Fruit fly (Drosophila melanogaster) whole organism, embryonic: Measurements from ENCODE around the gene CG43346.
A peak's percentile ranks its signal among the peaks of the same experiment; 100 is the strongest.

Source experiments
- Bgb ChIP-seq: fragments of 200-800 bp; sonication (Bioruptor generic); IDR thresholded peaks from 2 replicates; pipeline ENCODE4 v1.3.6; 2022; ENCODE audit warnings: missing biosample characterization, missing genetic modification characterization; ENCODE audit not compliant: partially characterized antibody
- Blimp-1 ChIP-seq: fragments of 200-800 bp; sonication (Bioruptor generic); optimal IDR thresholded peaks from 3 replicates; lab custom pipeline; 2018; ENCODE audit warnings: missing biosample characterization, missing genetic modification characterization, mild to moderate bottlenecking, moderate library complexity, missing genetic modification reagents
- CG10431 ChIP-seq: fragments of 200-800 bp; sonication (Bioruptor generic); optimal IDR thresholded peaks from 3 replicates; lab custom pipeline; 2018; ENCODE audit warnings: missing biosample characterization, mild to moderate bottlenecking, missing genetic modification characterization
- CG10462 ChIP-seq: fragments of 200-800 bp; sonication (Bioruptor generic); optimal IDR thresholded peaks from 2 replicates; lab custom pipeline; 2016; ENCODE audit warnings: missing biosample characterization, missing genetic modification characterization
- CG15073 ChIP-seq: fragments of 200-800 bp; sonication (Bioruptor generic); optimal IDR thresholded peaks from 2 replicates; lab custom pipeline; 2016; ENCODE audit warnings: missing biosample characterization, missing genetic modification characterization
- CG15601 ChIP-seq: fragments of 200-800 bp; sonication (Bioruptor generic); optimal IDR thresholded peaks from 3 replicates; lab custom pipeline; 2019; ENCODE audit warnings: missing biosample characterization, mild to moderate bottlenecking, missing genetic modification characterization, moderate library complexity
- CG1602 ChIP-seq: fragments of 200-800 bp; sonication (Bioruptor generic); optimal IDR thresholded peaks from 3 replicates; lab custom pipeline; 2016; ENCODE audit warnings: missing biosample characterization, missing genetic modification characterization
- CG3065 ChIP-seq: fragments of 200-800 bp; sonication (Bioruptor generic); optimal IDR thresholded peaks from 2 replicates; lab custom pipeline; 2016; ENCODE audit warnings: missing biosample characterization, missing genetic modification characterization
- CG33213 ChIP-seq: fragments of 200-800 bp; sonication (Bioruptor generic); optimal IDR thresholded peaks from 3 replicates; lab custom pipeline; 2016; ENCODE audit warnings: missing biosample characterization, missing genetic modification characterization
- CG34422 ChIP-seq: fragments of 200-800 bp; sonication (Bioruptor generic); IDR thresholded peaks from 3 replicates; pipeline ENCODE4 v1.3.6; 2022; ENCODE audit warnings: missing biosample characterization, missing genetic modification characterization
- CG3847 ChIP-seq: fragments of 200-800 bp; sonication (Bioruptor generic); IDR thresholded peaks from 2 replicates; pipeline ENCODE4 v1.3.6; 2022; ENCODE audit warnings: missing biosample characterization, missing genetic modification characterization
- CG4820 ChIP-seq: fragments of 200-800 bp; sonication (Bioruptor generic); optimal IDR thresholded peaks from 3 replicates; lab custom pipeline; 2016; ENCODE audit warnings: missing biosample characterization, missing genetic modification characterization
- CG5953 ChIP-seq: fragments of 200-800 bp; sonication (Bioruptor generic); IDR thresholded peaks from 2 replicates; pipeline ENCODE4 v1.3.6; 2022; ENCODE audit warnings: missing biosample characterization, missing genetic modification characterization
- CG8765 ChIP-seq: fragments of 200-800 bp; sonication (Bioruptor generic); IDR thresholded peaks from 2 replicates; pipeline ENCODE4 v1.3.6; 2022; ENCODE audit warnings: missing biosample characterization, missing genetic modification characterization
- CG9437 ChIP-seq: fragments of 200-800 bp; sonication (Bioruptor generic); optimal IDR thresholded peaks from 2 replicates; lab custom pipeline; 2018; ENCODE audit warnings: missing biosample characterization, mild to moderate bottlenecking, missing genetic modification characterization
- CG9609 ChIP-seq: fragments of 200-800 bp; sonication (Bioruptor generic); optimal IDR thresholded peaks from 3 replicates; lab custom pipeline; 2016; ENCODE audit warnings: missing biosample characterization, missing genetic modification characterization
- Doc2 ChIP-seq: fragments of 200-800 bp; sonication (Bioruptor generic); IDR thresholded peaks from 2 replicates; pipeline ENCODE4 v1.3.6; 2022; ENCODE audit warnings: missing biosample characterization, missing genetic modification characterization
- Doc3 ChIP-seq: fragments of 200-800 bp; sonication (Bioruptor generic); IDR thresholded peaks from 3 replicates; pipeline ENCODE4 v1.3.6; 2022; ENCODE audit warnings: missing biosample characterization, missing genetic modification characterization; ENCODE audit not compliant: partially characterized antibody
- Dp ChIP-seq: fragments of 200-800 bp; sonication (Bioruptor generic); optimal IDR thresholded peaks from 2 replicates; lab custom pipeline; 2018; ENCODE audit warnings: missing biosample characterization, mild to moderate bottlenecking, missing genetic modification characterization, moderate library complexity
- E2f1 ChIP-seq: fragments of 200-800 bp; sonication (Bioruptor generic); IDR thresholded peaks from 2 replicates; pipeline ENCODE4 v1.3.6; 2022; ENCODE audit warnings: missing biosample characterization, missing genetic modification characterization
- Hr78 ChIP-seq, 2 experiments: fragments of 200-800 bp in 1 of 2; fragments of >200 bp in 1 of 2; sonication (Bioruptor generic) in 1 of 2; optimal IDR thresholded peaks; 2 replicates each; lab custom pipeline; 2017 to 2019; ENCODE audit warnings: missing biosample characterization in 2 of 2, missing genetic modification characterization in 2 of 2, mild to moderate bottlenecking in 1 of 2, moderate library complexity in 1 of 2
- Hsf ChIP-seq: fragments of 200-800 bp; sonication (Bioruptor generic); optimal IDR thresholded peaks from 3 replicates; lab custom pipeline; 2016; ENCODE audit warnings: missing biosample characterization, missing genetic modification characterization
- Lhr ChIP-seq: fragments of 200-800 bp; sonication (Bioruptor generic); optimal IDR thresholded peaks from 3 replicates; lab custom pipeline; 2017; ENCODE audit warnings: mild to moderate bottlenecking, missing biosample characterization, missing genetic modification reagents, missing genetic modification characterization
- Lim3 ChIP-seq: fragments of 200-800 bp; sonication (Bioruptor generic); IDR thresholded peaks from 2 replicates; pipeline ENCODE4 v1.3.6; 2022; ENCODE audit warnings: missing biosample characterization, missing genetic modification characterization
- Nf-YA ChIP-seq: fragments of 200-800 bp; sonication (Bioruptor generic); IDR thresholded peaks from 2 replicates; pipeline ENCODE4 v1.3.6; 2022; ENCODE audit warnings: missing biosample characterization, missing genetic modification characterization
- Nf-YB ChIP-seq: fragments of 200-800 bp; sonication (Bioruptor generic); optimal IDR thresholded peaks from 3 replicates; lab custom pipeline; 2019; ENCODE audit warnings: missing biosample characterization, mild to moderate bottlenecking, missing genetic modification characterization, moderate library complexity
- NfI ChIP-seq: fragments of 200-800 bp; sonication (Bioruptor generic); optimal IDR thresholded peaks from 3 replicates; lab custom pipeline; 2018; ENCODE audit warnings: missing biosample characterization, mild to moderate bottlenecking, missing genetic modification characterization, moderate library complexity
- Sry-δ ChIP-seq: fragments of 200-800 bp; sonication (Bioruptor generic); optimal IDR thresholded peaks from 2 replicates; lab custom pipeline; 2016; ENCODE audit warnings: missing biosample characterization, missing genetic modification characterization
- Vsx1 ChIP-seq: fragments of 200-800 bp; sonication (Bioruptor generic); optimal IDR thresholded peaks from 2 replicates; lab custom pipeline; 2017; ENCODE audit warnings: missing biosample characterization, mild to moderate bottlenecking, missing genetic modification characterization, missing genetic modification reagents
- aop ChIP-seq: fragments of 200-800 bp; sonication (Bioruptor generic); IDR thresholded peaks from 2 replicates; pipeline ENCODE4 v1.3.6; 2022; ENCODE audit warnings: missing biosample characterization, missing genetic modification characterization
- chm ChIP-seq: fragments of 200-800 bp; sonication (Bioruptor generic); IDR thresholded peaks from 2 replicates; pipeline ENCODE4 v1.3.6; 2022; ENCODE audit warnings: missing biosample characterization, missing genetic modification characterization
- da ChIP-seq: fragments of 200-800 bp; sonication (Bioruptor generic); optimal IDR thresholded peaks from 2 replicates; lab custom pipeline; 2016; ENCODE audit warnings: missing biosample characterization, missing genetic modification characterization
- fd96Cb ChIP-seq: fragments of 200-800 bp; sonication (Bioruptor generic); optimal IDR thresholded peaks from 2 replicates; lab custom pipeline; 2018; ENCODE audit warnings: missing biosample characterization, mild to moderate bottlenecking, missing genetic modification characterization, moderate library complexity
- gsb ChIP-seq: fragments of 200-800 bp; sonication (Bioruptor generic); IDR thresholded peaks from 2 replicates; pipeline ENCODE4 v1.3.6; 2022; ENCODE audit warnings: missing biosample characterization, missing genetic modification characterization
- ham ChIP-seq: fragments of 200-800 bp; sonication (Bioruptor generic); IDR thresholded peaks from 2 replicates; pipeline ENCODE4 v1.3.6; 2022; ENCODE audit warnings: missing biosample characterization, missing genetic modification characterization
- hb ChIP-seq: fragments of 200-800 bp; sonication (Bioruptor generic); IDR thresholded peaks from 3 replicates; pipeline ENCODE4 v1.3.6; 2022; ENCODE audit warnings: missing biosample characterization, missing genetic modification characterization; ENCODE audit not compliant: partially characterized antibody
- kay ChIP-seq: fragments of 200-800 bp; sonication (Bioruptor generic); optimal IDR thresholded peaks from 2 replicates; lab custom pipeline; 2016; ENCODE audit warnings: missing biosample characterization, missing genetic modification characterization
- lbe ChIP-seq: fragments of 200-800 bp; sonication (Bioruptor generic); optimal IDR thresholded peaks from 2 replicates; lab custom pipeline; 2016; ENCODE audit warnings: missing biosample characterization, mild to moderate bottlenecking, missing genetic modification characterization
- odd ChIP-seq: fragments of 200-800 bp; sonication (Bioruptor generic); optimal IDR thresholded peaks from 2 replicates; lab custom pipeline; 2017; ENCODE audit warnings: missing biosample characterization, mild to moderate bottlenecking, missing genetic modification characterization
- pan ChIP-seq, 4 experiments: fragments of >200 bp in 3 of 4; fragments of 200-800 bp in 1 of 4; sonication (Bioruptor generic) in 1 of 4; optimal IDR thresholded peaks in 3 of 4; IDR thresholded peaks in 1 of 4; 2 replicates each; pipeline versions ENCODE4 v1.3.6 to Lab custom; 2017 to 2022; ENCODE audit warnings: missing biosample characterization in 2 of 4, missing genetic modification characterization in 2 of 4, mixed read lengths in 1 of 4
- run ChIP-seq: fragments of 200-800 bp; sonication (Bioruptor generic); optimal IDR thresholded peaks from 3 replicates; lab custom pipeline; 2018; ENCODE audit warnings: missing biosample characterization, mild to moderate bottlenecking, missing genetic modification characterization
- salm ChIP-seq: fragments of 200-800 bp; sonication (Bioruptor generic); optimal IDR thresholded peaks from 2 replicates; lab custom pipeline; 2018; ENCODE audit warnings: missing biosample characterization, mild to moderate bottlenecking, missing genetic modification characterization
- sens-2 ChIP-seq: fragments of 200-800 bp; sonication (Bioruptor generic); IDR thresholded peaks from 2 replicates; pipeline ENCODE4 v1.3.6; 2022; ENCODE audit warnings: missing biosample characterization, missing genetic modification characterization
- sim ChIP-seq: fragments of 200-800 bp; sonication (Bioruptor generic); IDR thresholded peaks from 2 replicates; pipeline ENCODE4 v1.3.6; 2022; ENCODE audit warnings: missing biosample characterization, missing genetic modification characterization
- sna ChIP-seq: fragments of 200-800 bp; sonication (Bioruptor generic); IDR thresholded peaks from 2 replicates; pipeline ENCODE4 v1.3.6; 2022; ENCODE audit warnings: missing biosample characterization, missing genetic modification characterization; ENCODE audit not compliant: partially characterized antibody
- sqz ChIP-seq: fragments of 200-800 bp; sonication (Bioruptor generic); optimal IDR thresholded peaks from 3 replicates; lab custom pipeline; 2018; ENCODE audit warnings: missing biosample characterization, mild to moderate bottlenecking, missing genetic modification characterization
- tgo ChIP-seq: fragments of 200-800 bp; sonication (Bioruptor generic); IDR thresholded peaks from 3 replicates; pipeline ENCODE4 v1.3.6; 2022; ENCODE audit warnings: missing biosample characterization, missing genetic modification characterization
- vnd ChIP-seq: fragments of 200-800 bp; sonication (Bioruptor generic); IDR thresholded peaks from 3 replicates; pipeline ENCODE4 v1.3.6; 2022; ENCODE audit warnings: missing biosample characterization, missing genetic modification characterization; ENCODE audit not compliant: partially characterized antibody
- wek ChIP-seq: fragments of 200-800 bp; sonication (Bioruptor generic); optimal IDR thresholded peaks from 3 replicates; lab custom pipeline; 2018; ENCODE audit warnings: missing biosample characterization, mild to moderate bottlenecking, missing genetic modification characterization, moderate library complexity
- zfh1 ChIP-seq: fragments of 200-800 bp; sonication (Bioruptor generic); IDR thresholded peaks from 3 replicates; pipeline ENCODE4 v1.3.6; 2022; ENCODE audit warnings: missing biosample characterization, missing genetic modification characterization

CG43346 gene

DNA sequence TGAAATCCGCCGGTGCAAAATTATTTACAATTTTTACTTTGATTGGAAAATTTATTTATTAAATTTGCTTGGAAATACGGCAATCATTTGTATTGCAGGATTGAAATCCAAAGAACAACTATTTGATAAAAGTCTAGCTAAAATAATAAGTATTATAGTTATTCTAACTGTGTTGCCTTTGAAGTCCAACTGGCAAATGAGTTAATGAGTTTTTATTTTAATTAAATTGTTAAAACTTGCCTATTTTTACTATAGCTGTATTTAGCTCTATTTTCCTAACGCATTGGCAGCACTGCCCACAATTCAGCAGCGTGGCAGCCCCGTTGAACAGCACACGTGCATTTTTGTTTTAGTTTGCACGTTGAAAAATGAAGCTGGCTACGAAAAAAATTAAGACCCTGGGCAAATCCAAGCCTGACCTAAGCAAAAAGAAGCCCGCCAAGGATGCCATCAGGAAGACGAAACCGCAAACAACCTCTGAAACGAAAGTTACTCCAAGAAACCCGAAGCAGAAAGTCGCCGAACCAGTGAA lies 5.0 kb downstream of the CG43346 start, which contains the start of gene Noc2 (continued):
- TF ChIP-seq CG4820 (GFP tag; lab: Kevin White, UChicago) (peak; percentile 22), CG9437 (GFP tag; lab: Kevin White, UChicago) (peak; percentile 14), Hsf (GFP tag; lab: Kevin White, UChicago) (peak; percentile 43), da (GFP tag; lab: Kevin White, UChicago) (no peak), Nf-YA (GFP tag; lab: Robert Waterston, UW) (no peak), Blimp-1 (GFP tag; lab: Kevin White, UChicago) (peak; percentile 32), fd96Cb (peak; percentile 48), Nf-YB (GFP tag; lab: Kevin White, UChicago) (no peak), CG8765 (GFP tag; lab: Robert Waterston, UW) (0 out of 2 replicates have a peak, but pooled peaks have one; percentile 11), sim (no peak), aop (GFP tag; lab: Robert Waterston, UW) (no peak), E2f1 (GFP tag; lab: Robert Waterston, UW) (peak; percentile 51), CG1602 (peak; percentile 24), ham (GFP tag; lab: Robert Waterston, UW) (no peak), CG33213 (peak; percentile 45), hb (GFP tag; lab: Robert Waterston, UW) (no peak), sna (GFP tag; lab: Robert Waterston, UW) (no peak), sqz (no peak), CG15073 (GFP tag; lab: Kevin White, UChicago) (no peak), kay (GFP tag; lab: Kevin White, UChicago) (no peak), Lim3 (GFP tag; lab: Robert Waterston, UW) (no peak), CG9609 (GFP tag; lab: Kevin White, UChicago) (no peak), Doc3 (no peak), CG10431 (no peak), lbe (GFP tag; lab: Kevin White, UChicago) (no peak), Hr78 (GFP tag; optimal IDR thresholded peaks at IDR 0.05; lab: Kevin White, UChicago) (no peak), Sry-δ (GFP tag; lab: Kevin White, UChicago) (peak; percentile 0), Dp (GFP tag; lab: Kevin White, UChicago) (peak; percentile 7), chm (GFP tag; lab: Robert Waterston, UW) (no peak), CG34422 (GFP tag; lab: Robert Waterston, UW) (peak; percentile 60; the same call in 2 of the 3 replicates), pan (optimal IDR thresholded peaks at IDR 0.05; lab: Kevin White, UChicago) (no peak), pan (GFP tag; optimal IDR thresholded peaks at IDR 0.05 in 1 of 2, IDR thresholded peaks at IDR 0.05 in 1 of 2) (peak in 1 of 2 experiments; percentile 53), Lhr (GFP tag; lab: Kevin White, UChicago) (peak; percentile 15), zfh1 (peak; percentile 65; the same call in 2 of the 3 replicates), Vsx1 (GFP tag; lab: Kevin White, UChicago) (no peak), Bgb (GFP tag; lab: Robert Waterston, UW) (no peak), gsb (GFP tag; lab: Robert Waterston, UW) (no peak), CG10462 (GFP tag; lab: Kevin White, UChicago) (peak; percentile 6), Doc2 (GFP tag; lab: Robert Waterston, UW) (no peak), CG3065 (peak; percentile 2), tgo (GFP tag; lab: Robert Waterston, UW) (peak; percentile 46; the same call in 2 of the 3 replicates), vnd (GFP tag; lab: Robert Waterston, UW) (no peak), CG3847 (GFP tag; lab: Robert Waterston, UW) (peak; percentile 54), run (tag; lab: Kevin White, UChicago) (no peak), CG5953 (no peak), CG15601 (tag; lab: Kevin White, UChicago) (peak; percentile 34), salm (tag; lab: Kevin White, UChicago) (no peak), odd (GFP tag; lab: Kevin White, UChicago) (no peak), wek (GFP tag; lab: Kevin White, UChicago) (no peak), sens-2 (GFP tag; lab: Robert Waterston, UW) (no peak), NfI (GFP tag; lab: Kevin White, UChicago) (peak; percentile 47)
